Worm (Caenorhabditis elegans): ENCODE results near the gene ttr-54.

ttr-54 gene

ce11 chrIV:10128446-10128845 lies 27.1 kb upstream of the ttr-54 start:
- TF ChIP-seq lin-13 (GFP tag; optimal IDR thresholded peaks at IDR 0.05), result no peak
- TF ChIP-seq nhr-6 (tag; optimal IDR thresholded peaks at IDR 0.05), result no peak
- TF ChIP-seq zag-1 (tag; optimal IDR thresholded peaks at IDR 0.05), result no peak
- TF ChIP-seq ZK546.5 (tag; optimal IDR thresholded peaks at IDR 0.05), result no peak
- no peak for TF ChIP-seq unc-55 (GFP tag; optimal IDR thresholded peaks at IDR 0.05)
- no peak for TF ChIP-seq mbf-1 (tag; optimal IDR thresholded peaks at IDR 0.05)

- TF ChIP-seq ama-1 (optimal IDR thresholded peaks at IDR 0.05) (no peak), sem-4 (tag; optimal IDR thresholded peaks at IDR 0.05) (peak; percentile 22), ceh-16 (tag; optimal IDR thresholded peaks at IDR 0.05) (no peak), gmeb-1 (tag; optimal IDR thresholded peaks at IDR 0.05) (peak; percentile 90), lin-11 (tag; optimal IDR thresholded peaks at IDR 0.05) (peak; percentile 84), unc-39 (tag; optimal IDR thresholded peaks at IDR 0.05) (no peak), lin-13 (GFP tag; optimal IDR thresholded peaks at IDR 0.05) (peak; percentile 63), mdl-1 (tag; optimal IDR thresholded peaks at IDR 0.05) (no peak), elt-3 (tag; optimal IDR thresholded peaks at IDR 0.05) (no peak), ZK546.5 (tag; optimal IDR thresholded peaks at IDR 0.05) (peak; percentile 80), C34F6.9 (tag; optimal IDR thresholded peaks at IDR 0.05) (peak; percentile 86), ceh-82 (tag; optimal IDR thresholded peaks at IDR 0.05) (no peak), sma-9 (GFP tag; optimal IDR thresholded peaks at IDR 0.05) (peak; percentile 39), sma-9 (tag; optimal IDR thresholded peaks at IDR 0.05) (no peak), unc-62 (GFP tag; optimal IDR thresholded peaks at IDR 0.05) (no peak), skn-1 (tag; optimal IDR thresholded peaks at IDR 0.05) (no peak), unc-55 (GFP tag; optimal IDR thresholded peaks at IDR 0.05) (peak; percentile 94), ztf-4 (tag; optimal IDR thresholded peaks at IDR 0.05) (no peak), nhr-129 (tag; optimal IDR thresholded peaks at IDR 0.05) (peak; percentile 90), nhr-21 (tag; optimal IDR thresholded peaks at IDR 0.05) (peak; percentile 2), peb-1 (tag; optimal IDR thresholded peaks at IDR 0.05) (no peak), Y55F3AM.14 (GFP tag; optimal IDR thresholded peaks at IDR 0.05) (no peak), fos-1 (tag; optimal IDR thresholded peaks at IDR 0.05) (no peak), snpc-4 (tag; optimal IDR thresholded peaks at IDR 0.05) (peak; percentile 10), crh-2 (tag; optimal IDR thresholded peaks at IDR 0.05) (peak; percentile 94), F13H6.1 (tag; optimal IDR thresholded peaks at IDR 0.05) (peak; percentile 52), zag-1 (tag; optimal IDR thresholded peaks at IDR 0.05) (peak; percentile 20), nhr-11 (tag; optimal IDR thresholded peaks at IDR 0.05) (no peak), sma-3 (GFP tag; optimal IDR thresholded peaks at IDR 0.05) (peak; percentile 66), aly-2 (tag; optimal IDR thresholded peaks at IDR 0.05) (no peak), elt-1 (tag; optimal IDR thresholded peaks at IDR 0.05) (no peak), lsy-2 (tag; optimal IDR thresholded peaks at IDR 0.05) (peak; percentile 16 to 90)
Measured at ce11 chrIV:10128906-10129386, 26.6 kb upstream of the ttr-54 start, which contains the start of the genes gtbp-1 and K08F4.3. Gene gtbp-1, minus strand, starts transcription at chrIV:10128956. Gene K08F4.3, plus strand, starts transcription at chrIV:10129257.

ce11 chrIV:10129957-10130356 lies 25.6 kb upstream of the ttr-54 start, which contains the start of gene glt-3:
Gene glt-3, plus strand, starts transcription at chrIV:10130257.
- TF ChIP-seq nhr-21 (tag; optimal IDR thresholded peaks at IDR 0.05), result no peak

ce11 chrIV:10135817-10136216 lies 19.8 kb upstream of the ttr-54 start, which contains the start of gene K08F4.5:
Gene K08F4.5, minus strand, starts transcription at chrIV:10135917.
- TF ChIP-seq dmd-4 (tag; optimal IDR thresholded peaks at IDR 0.05) (no peak), C34F6.9 (tag; optimal IDR thresholded peaks at IDR 0.05) (no peak), nhr-21 (tag; optimal IDR thresholded peaks at IDR 0.05) (no peak), unc-62 (GFP tag; optimal IDR thresholded peaks at IDR 0.05) (no peak), lin-13 (GFP tag; optimal IDR thresholded peaks at IDR 0.05) (no peak), lin-11 (tag; optimal IDR thresholded peaks at IDR 0.05) (no peak), nhr-6 (tag; optimal IDR thresholded peaks at IDR 0.05) (no peak), alr-1 (tag; optimal IDR thresholded peaks at IDR 0.05) (no peak), mdl-1 (tag; optimal IDR thresholded peaks at IDR 0.05) (no peak)

ce11 chrIV:10137804-10138203 lies 17.8 kb upstream of the ttr-54 start, which contains the start of gene K08F4.12:
Gene K08F4.12, plus strand, starts transcription at chrIV:10138104.
- TF ChIP-seq C34F6.9 (tag; optimal IDR thresholded peaks at IDR 0.05) (no peak), ama-1 (optimal IDR thresholded peaks at IDR 0.05) (no peak), skn-1 (tag; optimal IDR thresholded peaks at IDR 0.05) (no peak), ztf-4 (tag; optimal IDR thresholded peaks at IDR 0.05) (no peak), ceh-82 (tag; optimal IDR thresholded peaks at IDR 0.05) (no peak), elt-3 (tag; optimal IDR thresholded peaks at IDR 0.05) (no peak), unc-55 (GFP tag; optimal IDR thresholded peaks at IDR 0.05) (no peak), nhr-12 (tag; optimal IDR thresholded peaks at IDR 0.05) (no peak), nhr-11 (tag; optimal IDR thresholded peaks at IDR 0.05) (no peak), nhr-21 (tag; optimal IDR thresholded peaks at IDR 0.05) (no peak), alr-1 (tag; optimal IDR thresholded peaks at IDR 0.05) (no peak), mab-5 (tag; optimal IDR thresholded peaks at IDR 0.05) (no peak), aly-2 (tag; optimal IDR thresholded peaks at IDR 0.05) (no peak)
